Worm (Caenorhabditis elegans) whole organism, midembryonic: ENCODE measurements around the gene VC5.2.

ENCODE experiments used
- T22C8.4 ChIP-seq: fragments of 200-800 bp; sonication (Bioruptor generic); IDR thresholded peaks from 2 replicates; pipeline ENCODE4 v1.3.6; 2022; ENCODE audit warnings: missing genetic modification characterization, missing compliant biosample characterization
- cog-1 ChIP-seq: sonication (generic microtip); optimal IDR thresholded peaks from 2 replicates; lab custom pipeline; 2016; ENCODE audit warnings: missing genetic modification characterization, missing compliant biosample characterization
- flt-1 ChIP-seq: fragments of 200-800 bp; sonication (Bioruptor generic); IDR thresholded peaks from 2 replicates; pipeline ENCODE4 v1.3.6; 2022; ENCODE audit warnings: missing genetic modification characterization, missing compliant biosample characterization
- klf-2 ChIP-seq: fragments of 200-800 bp; sonication (Bioruptor generic); conservative IDR thresholded peaks from 2 replicates; pipeline ENCODE4 v1.3.6; 2022; ENCODE audit warnings: missing genetic modification reagents, missing genetic modification characterization, missing compliant biosample characterization
- tab-1 ChIP-seq: fragments of 200-800 bp; sonication (Bioruptor generic); IDR thresholded peaks from 2 replicates; pipeline ENCODE4 v1.3.6; 2022; ENCODE audit warnings: missing genetic modification characterization, missing compliant biosample characterization
- ztf-23 ChIP-seq: fragments of 200-800 bp; sonication (Bioruptor generic); IDR thresholded peaks from 2 replicates; pipeline ENCODE4 v1.3.6; 2022; ENCODE audit warnings: missing genetic modification reagents, missing genetic modification characterization, missing compliant biosample characterization

DNA sequence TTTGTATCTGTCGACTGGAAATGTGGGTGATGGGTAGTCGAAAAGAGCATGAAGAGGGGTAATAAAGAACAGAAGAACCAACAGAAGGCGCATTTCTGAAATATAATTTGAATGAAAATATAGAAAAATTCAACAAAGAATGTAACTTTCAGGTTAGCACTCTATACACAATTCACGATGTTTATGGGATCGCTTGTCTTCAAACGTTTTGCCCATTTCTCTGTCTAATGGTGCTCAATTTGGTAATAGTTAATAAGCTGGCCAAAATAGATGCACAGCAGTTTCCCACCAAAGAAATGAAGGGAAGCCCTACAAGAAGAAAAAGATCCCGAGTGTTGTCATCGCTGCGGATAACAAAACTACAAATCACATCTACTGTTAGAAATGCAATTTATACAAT, 38.2 kb upstream of the VC5.2 start, which contains the start of gene F20A1.8:
- TF ChIP-seq cog-1: no peak
- no peak for TF ChIP-seq flt-1 (GFP tag; lab: Robert Waterston, UW)
- no peak for TF ChIP-seq tab-1 (GFP tag; lab: Robert Waterston, UW)
- TF ChIP-seq ztf-23: no peak
- TF ChIP-seq T22C8.4 (GFP tag; lab: Robert Waterston, UW): no peak
- TF ChIP-seq klf-2 (GFP tag; lab: Robert Waterston, UW): no peak
